Worm (Caenorhabditis elegans) whole organism, early embryonic: ENCODE data around the gene trpp-12.

Experiments
- ceh-13 ChIP-seq: fragments of 200-800 bp; sonication (Bioruptor generic); optimal IDR thresholded peaks from 2 replicates; lab custom pipeline; 2018; ENCODE audit warnings: mild to moderate bottlenecking, missing genetic modification characterization, missing compliant biosample characterization
- hnd-1 ChIP-seq: sonication (generic microtip); optimal IDR thresholded peaks from 2 replicates; lab custom pipeline; 2016; ENCODE audit warnings: missing genetic modification characterization, missing compliant biosample characterization
- scrt-1 ChIP-seq: fragments of 200-800 bp; sonication (Bioruptor generic); IDR thresholded peaks from 2 replicates; pipeline ENCODE4 v1.3.6; 2022; ENCODE audit warnings: missing genetic modification characterization, missing compliant biosample characterization

DNA sequence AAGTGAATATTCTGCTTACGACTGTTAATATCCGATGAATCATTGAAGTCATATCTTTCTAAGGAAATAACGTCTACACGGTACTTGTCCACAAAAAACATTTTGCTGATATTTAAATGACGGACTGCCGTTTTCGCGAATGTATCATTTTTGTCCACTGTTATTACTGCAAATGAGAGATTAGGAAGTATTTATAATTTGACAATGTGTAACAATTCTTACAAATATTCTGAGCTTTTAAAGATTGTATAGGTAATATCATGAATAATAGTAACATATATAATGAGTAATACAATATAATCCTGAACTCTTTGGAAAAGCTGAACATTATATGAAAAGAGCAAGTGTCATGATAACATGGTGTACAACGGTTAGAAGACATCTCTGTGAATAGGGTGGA is 10.3 kb downstream of the trpp-12 start, which contains the start of gene glr-7:
- TF ChIP-seq ceh-13 (GFP tag; lab: Kevin White, UChicago) (no peak), hnd-1 (no peak), scrt-1 (GFP tag; lab: Robert Waterston, UW) (no peak)
